Fruit fly (Drosophila melanogaster) whole organism, pupa: ENCODE data around the gene Mgat4a.

Source experiments
- CG10348 ChIP-seq: fragments of 200-800 bp; sonication (Bioruptor generic); IDR thresholded peaks from 2 replicates; pipeline ENCODE4 v1.3.6; 2022; ENCODE audit warnings: missing biosample characterization, missing genetic modification characterization
- CG12605 ChIP-seq: fragments of 200-800 bp; sonication (Bioruptor generic); IDR thresholded peaks from 2 replicates; pipeline ENCODE4 v1.3.6; 2022; ENCODE audit warnings: missing biosample characterization, missing genetic modification characterization
- CG13204 ChIP-seq: fragments of 200-800 bp; sonication (Bioruptor generic); optimal IDR thresholded peaks from 2 replicates; lab custom pipeline; 2018; ENCODE audit warnings: missing biosample characterization, mild to moderate bottlenecking, missing genetic modification characterization, moderate library complexity
- CG14655 ChIP-seq: fragments of 200-800 bp; sonication (Bioruptor generic); optimal IDR thresholded peaks from 3 replicates; lab custom pipeline; 2017; ENCODE audit warnings: mild to moderate bottlenecking, missing biosample characterization, missing genetic modification reagents, missing genetic modification characterization
- CG15710 ChIP-seq: fragments of 200-800 bp; sonication (Bioruptor generic); optimal IDR thresholded peaks from 2 replicates; lab custom pipeline; 2018; ENCODE audit warnings: missing biosample characterization, mild to moderate bottlenecking, missing genetic modification characterization, moderate library complexity
- CG17806 ChIP-seq: fragments of 200-800 bp; sonication (Bioruptor generic); optimal IDR thresholded peaks from 2 replicates; lab custom pipeline; 2018; ENCODE audit warnings: missing biosample characterization, mild to moderate bottlenecking, missing genetic modification characterization, moderate library complexity
- CG32121 ChIP-seq: fragments of 200-800 bp; sonication (Bioruptor generic); IDR thresholded peaks from 2 replicates; pipeline ENCODE4 v1.3.6; 2022; ENCODE audit warnings: missing biosample characterization, missing genetic modification characterization
- CG34367 ChIP-seq: fragments of 200-800 bp; sonication (Bioruptor generic); optimal IDR thresholded peaks from 2 replicates; lab custom pipeline; 2018; ENCODE audit warnings: missing biosample characterization, mild to moderate bottlenecking, missing genetic modification characterization
- CG4496 ChIP-seq: fragments of 200-800 bp; sonication (Bioruptor generic); IDR thresholded peaks from 3 replicates; pipeline ENCODE4 v1.3.6; 2022; ENCODE audit warnings: missing biosample characterization, missing genetic modification characterization
- CG8159 ChIP-seq: fragments of 200-800 bp; sonication (Bioruptor generic); optimal IDR thresholded peaks from 3 replicates; lab custom pipeline; 2018; ENCODE audit warnings: missing biosample characterization, mild to moderate bottlenecking, missing genetic modification characterization, moderate library complexity
- CG8301 ChIP-seq: fragments of 200-800 bp; sonication (Bioruptor generic); optimal IDR thresholded peaks from 2 replicates; lab custom pipeline; 2018; ENCODE audit warnings: missing biosample characterization, mild to moderate bottlenecking, missing genetic modification characterization
- CG9948 ChIP-seq: fragments of 200-800 bp; sonication (Bioruptor generic); optimal IDR thresholded peaks from 2 replicates; lab custom pipeline; 2018; ENCODE audit warnings: missing biosample characterization, mild to moderate bottlenecking, missing genetic modification characterization, moderate library complexity
- D1 ChIP-seq: fragments of 200-800 bp; sonication (Bioruptor generic); optimal IDR thresholded peaks from 2 replicates; lab custom pipeline; 2018; ENCODE audit warnings: missing biosample characterization, mild to moderate bottlenecking, missing genetic modification characterization, moderate library complexity
- EcR ChIP-seq: fragments of 200-800 bp; sonication (Bioruptor generic); optimal IDR thresholded peaks from 3 replicates; lab custom pipeline; 2019; ENCODE audit warnings: missing biosample characterization, missing genetic modification characterization, mild to moderate bottlenecking, moderate library complexity, missing genetic modification reagents
- Ets98B ChIP-seq: fragments of 200-800 bp; sonication (Bioruptor generic); IDR thresholded peaks from 2 replicates; pipeline ENCODE4 v1.3.6; 2022; ENCODE audit warnings: missing biosample characterization, missing genetic modification characterization
- Pif1A ChIP-seq: fragments of 200-800 bp; sonication (Bioruptor generic); optimal IDR thresholded peaks from 3 replicates; lab custom pipeline; 2016; ENCODE audit warnings: missing biosample characterization, missing genetic modification characterization
- Pif1B ChIP-seq: fragments of 200-800 bp; sonication (Bioruptor generic); optimal IDR thresholded peaks from 3 replicates; lab custom pipeline; 2016; ENCODE audit warnings: missing biosample characterization, missing genetic modification characterization
- Snoo ChIP-seq: fragments of 200-800 bp; sonication (Bioruptor generic); optimal IDR thresholded peaks from 3 replicates; lab custom pipeline; 2017; ENCODE audit warnings: missing biosample characterization, mild to moderate bottlenecking, missing genetic modification characterization, inconsistent platforms
- fd96Ca ChIP-seq: fragments of 200-800 bp; sonication (Bioruptor generic); IDR thresholded peaks from 3 replicates; pipeline ENCODE4 v1.3.6; 2022; ENCODE audit warnings: missing biosample characterization, missing genetic modification characterization
- gl ChIP-seq: fragments of 200-800 bp; sonication (Bioruptor generic); optimal IDR thresholded peaks from 2 replicates; lab custom pipeline; 2018; ENCODE audit warnings: missing biosample characterization, mild to moderate bottlenecking, missing genetic modification characterization
- rn ChIP-seq: fragments of 200-800 bp; sonication (Bioruptor generic); IDR thresholded peaks from 2 replicates; pipeline ENCODE4 v1.3.6; 2022; ENCODE audit warnings: missing biosample characterization, missing genetic modification characterization

The Mgat4a gene

dm6 chr3L:14789676-14790075 is 27.8 kb downstream of the Mgat4a start, which contains the start of gene Helz:
TSS of gene Helz (plus strand) at chr3L:14789935.
- TF ChIP-seq Pif1B (GFP tag; lab: Kevin White, UChicago): no peak
- TF ChIP-seq CG34367: no peak
- TF ChIP-seq CG8159: no peak
- TF ChIP-seq fd96Ca (GFP tag; lab: Robert Waterston, UW): no peak
- TF ChIP-seq rn (GFP tag; lab: Robert Waterston, UW): no peak
- no peak for TF ChIP-seq CG9948
- TF ChIP-seq Pif1A: no peak
- no peak for TF ChIP-seq CG12605 (GFP tag; lab: Robert Waterston, UW)
- no peak for TF ChIP-seq EcR (GFP tag; lab: Kevin White, UChicago)
- no peak for TF ChIP-seq CG15710 (tag; lab: Kevin White, UChicago)
- no peak for TF ChIP-seq Ets98B (GFP tag; lab: Robert Waterston, UW)
- no peak for TF ChIP-seq CG14655 (GFP tag; lab: Kevin White, UChicago)
- TF ChIP-seq CG32121 (GFP tag; lab: Robert Waterston, UW): no peak
- TF ChIP-seq CG8301 (tag; lab: Kevin White, UChicago): no peak
- TF ChIP-seq CG4496 (GFP tag; lab: Robert Waterston, UW): no peak
- no peak for TF ChIP-seq gl (tag; lab: Kevin White, UChicago)
- no peak for TF ChIP-seq CG13204
- TF ChIP-seq, all 21 proteins: peak for 0

- no peak for TF ChIP-seq EcR (GFP tag; lab: Kevin White, UChicago)
- peak; percentile 59 for TF ChIP-seq CG17806
- peak; percentile 70; the same call in 2 of the 3 replicates for TF ChIP-seq CG4496 (GFP tag; lab: Robert Waterston, UW)
- TF ChIP-seq CG12605 (GFP tag; lab: Robert Waterston, UW): no peak
- TF ChIP-seq Ets98B (GFP tag; lab: Robert Waterston, UW): peak; percentile 78
- no peak for TF ChIP-seq CG14655 (GFP tag; lab: Kevin White, UChicago)
- TF ChIP-seq CG9948: peak; percentile 31
- TF ChIP-seq CG8301 (tag; lab: Kevin White, UChicago): peak; percentile 61
- TF ChIP-seq CG10348 (GFP tag; lab: Robert Waterston, UW): no peak
- peak; percentile 54 for TF ChIP-seq Pif1B (GFP tag; lab: Kevin White, UChicago)
- no peak for TF ChIP-seq D1 (tag; lab: Kevin White, UChicago)
- TF ChIP-seq rn (GFP tag; lab: Robert Waterston, UW): peak; percentile 41; the same call in 1 of the 2 replicates
- peak; percentile 68 for TF ChIP-seq Snoo
- TF ChIP-seq Pif1A: peak; percentile 74
- peak; percentile 85 for TF ChIP-seq fd96Ca (GFP tag; lab: Robert Waterston, UW)
- TF ChIP-seq CG8159: peak; percentile 46
- TF ChIP-seq gl (tag; lab: Kevin White, UChicago): peak; percentile 6
- no peak for TF ChIP-seq CG13204
- TF ChIP-seq CG34367: peak; percentile 44
- TF ChIP-seq CG32121 (GFP tag; lab: Robert Waterston, UW): peak; percentile 61
- TF ChIP-seq CG15710 (tag; lab: Kevin White, UChicago): peak; percentile 69
Measured at dm6 chr3L:14790127-14790589, 28.3 kb downstream of the Mgat4a start.

DNA sequence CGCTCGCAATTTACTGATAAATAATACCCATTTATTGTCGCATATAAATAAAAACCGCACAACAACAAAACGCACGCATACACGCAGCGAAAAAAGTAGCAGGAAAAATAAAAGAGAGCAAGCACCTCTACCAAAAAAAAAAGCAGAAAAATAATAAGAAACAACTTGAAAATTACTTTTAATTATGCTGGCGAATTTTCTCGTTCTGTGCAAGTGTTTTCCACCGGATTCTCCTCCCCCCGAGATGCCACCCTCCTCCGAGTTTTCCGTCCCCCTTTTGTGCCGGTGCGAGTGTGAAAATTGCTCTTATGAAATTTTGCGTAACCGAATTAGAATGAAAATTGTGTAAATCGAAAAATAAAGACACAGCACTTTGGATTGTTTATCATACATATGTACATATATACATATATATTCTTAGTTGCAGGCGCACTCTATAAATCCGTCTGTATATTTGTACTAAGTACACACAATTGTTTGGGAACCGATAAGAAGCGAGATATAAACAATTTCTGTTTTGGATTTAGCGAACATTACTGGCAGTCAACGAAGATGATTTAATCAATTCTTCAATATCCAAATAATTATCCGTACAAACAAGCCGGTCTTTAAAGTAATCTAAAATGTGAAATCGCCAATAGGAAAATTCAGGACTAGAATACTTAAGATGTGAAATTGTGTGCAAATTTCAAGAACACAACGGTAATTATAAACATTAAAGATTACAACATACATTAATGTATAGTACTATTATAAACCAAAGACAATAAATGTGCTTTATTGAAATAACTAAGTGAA is 29.2 kb downstream of the Mgat4a start:
- peak; percentile 63; the same call in 1 of the 3 replicates for TF ChIP-seq CG4496 (GFP tag; lab: Robert Waterston, UW)
- peak; percentile 33; the same call in 1 of the 2 replicates for TF ChIP-seq Ets98B (GFP tag; lab: Robert Waterston, UW)
- TF ChIP-seq fd96Ca (GFP tag; lab: Robert Waterston, UW): peak; percentile 58; the same call in 1 of the 3 replicates
- no peak for TF ChIP-seq CG9948
- TF ChIP-seq gl (tag; lab: Kevin White, UChicago): no peak
- peak; percentile 48; the same call in 1 of the 2 replicates for TF ChIP-seq CG12605 (GFP tag; lab: Robert Waterston, UW)
- no peak for TF ChIP-seq CG15710 (tag; lab: Kevin White, UChicago)
- no peak for TF ChIP-seq CG13204
- no peak for TF ChIP-seq CG17806
- TF ChIP-seq D1 (tag; lab: Kevin White, UChicago): no peak
- no peak for TF ChIP-seq Snoo
- no peak for TF ChIP-seq CG34367
- TF ChIP-seq Pif1A: no peak
- TF ChIP-seq CG32121 (GFP tag; lab: Robert Waterston, UW): peak; percentile 56
- no peak for TF ChIP-seq CG8301 (tag; lab: Kevin White, UChicago)
- TF ChIP-seq CG10348 (GFP tag; lab: Robert Waterston, UW): no peak
- no peak for TF ChIP-seq Pif1B (GFP tag; lab: Kevin White, UChicago)
- no peak for TF ChIP-seq EcR (GFP tag; lab: Kevin White, UChicago)
- TF ChIP-seq rn (GFP tag; lab: Robert Waterston, UW): peak; percentile 36; the same call in 1 of the 2 replicates
- TF ChIP-seq CG8159: no peak
- TF ChIP-seq CG14655 (GFP tag; lab: Kevin White, UChicago): no peak

DNA sequence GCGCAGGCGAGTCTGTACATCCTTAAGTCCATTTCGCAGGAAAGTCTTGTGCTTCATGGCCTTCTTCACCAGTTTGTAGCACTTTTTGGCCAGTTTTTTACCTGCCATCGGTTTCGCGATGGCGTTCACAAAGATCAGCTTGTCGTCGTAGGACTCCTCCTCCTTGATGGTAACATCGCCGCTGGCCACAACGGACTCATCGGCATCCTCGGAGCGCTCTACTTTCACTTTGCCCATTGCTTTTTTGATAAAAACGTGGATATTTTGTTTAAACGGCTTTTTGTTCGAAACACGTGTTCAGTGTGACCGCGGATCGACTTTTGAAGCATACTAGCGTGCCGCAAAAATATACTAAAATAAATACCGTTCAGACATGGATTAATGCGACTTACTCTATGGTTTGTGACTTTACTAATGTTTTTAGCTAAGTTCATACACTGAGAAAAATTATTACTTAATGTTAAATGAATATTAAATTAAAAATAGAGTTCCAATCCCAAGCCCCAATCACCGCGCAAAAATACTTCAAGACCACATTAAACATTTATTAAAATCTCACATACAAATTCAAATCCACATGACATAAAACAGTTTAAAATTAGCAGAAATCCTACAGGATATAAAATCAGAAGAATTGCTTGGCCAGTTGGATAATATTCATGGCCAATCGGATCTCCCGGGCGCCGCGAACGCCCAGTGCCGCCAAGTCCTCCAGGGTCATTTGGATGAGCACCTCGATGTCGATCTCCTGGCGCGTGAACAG is 40.2 kb downstream of the Mgat4a start, which contains the start of gene NHP2:
Gene NHP2 (minus strand): TSS at position 315 of the 763 bp plus-strand sequence.
- TF ChIP-seq CG10348 (GFP tag; lab: Robert Waterston, UW) (no peak), rn (GFP tag; lab: Robert Waterston, UW) (peak; percentile 62), CG17806 (peak; percentile 85), Pif1B (GFP tag; lab: Kevin White, UChicago) (no peak), CG12605 (GFP tag; lab: Robert Waterston, UW) (peak; percentile 89), gl (tag; lab: Kevin White, UChicago) (peak; percentile 58), Ets98B (GFP tag; lab: Robert Waterston, UW) (peak; percentile 90), CG32121 (GFP tag; lab: Robert Waterston, UW) (peak; percentile 77), Snoo (peak; percentile 82), EcR (GFP tag; lab: Kevin White, UChicago) (no peak), CG15710 (tag; lab: Kevin White, UChicago) (peak; percentile 74), D1 (tag; lab: Kevin White, UChicago) (peak; percentile 88), CG8159 (no peak), CG8301 (tag; lab: Kevin White, UChicago) (no peak), Pif1A (no peak), CG34367 (no peak), CG14655 (GFP tag; lab: Kevin White, UChicago) (no peak), CG4496 (GFP tag; lab: Robert Waterston, UW) (peak; percentile 88), CG9948 (peak; percentile 72), fd96Ca (GFP tag; lab: Robert Waterston, UW) (no peak), CG13204 (no peak)
